Worm (Caenorhabditis elegans): Measurements from ENCODE around the gene srz-83.

- TF ChIP-seq che-1 (tag; optimal IDR thresholded peaks at IDR 0.05) (no peak), ceh-14 (tag; optimal IDR thresholded peaks at IDR 0.05) (no peak), lin-11 (tag; optimal IDR thresholded peaks at IDR 0.05) (no peak), nhr-232 (tag; optimal IDR thresholded peaks at IDR 0.05) (no peak), pha-4 (tag; optimal IDR thresholded peaks at IDR 0.05) (no peak), elt-2 (tag; optimal IDR thresholded peaks at IDR 0.05) (no peak)
Observed at ce11 chrIV:3497909-3498308, 6.3 kb upstream of the srz-83 start, which contains the start of gene ceh-53.
